Worm (Caenorhabditis elegans): ENCODE data around the gene scl-25.

DNA sequence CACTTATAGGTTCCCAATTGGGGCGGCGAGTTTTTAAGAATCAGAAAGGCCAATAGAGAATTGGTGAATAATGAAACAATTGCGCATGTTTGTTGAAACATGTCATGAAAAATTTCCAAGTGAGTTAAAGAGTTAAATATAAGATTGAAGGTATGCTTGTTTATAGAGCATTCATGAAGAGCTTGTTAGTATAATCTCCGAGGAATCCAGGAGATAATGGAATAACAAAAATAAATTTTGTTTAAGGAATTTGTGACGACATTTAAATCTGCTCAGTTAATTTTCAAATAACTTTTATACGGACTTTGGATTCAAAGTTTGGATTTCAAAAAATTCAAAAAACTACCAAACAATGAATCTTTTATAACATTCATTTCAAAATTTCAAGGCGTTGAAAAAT, 35.1 kb upstream of the scl-25 start, which contains the start of gene str-199:
- no peak for TF ChIP-seq ceh-79 (tag; optimal IDR thresholded peaks at IDR 0.05)
- no peak for TF ChIP-seq dpl-1 (GFP tag; optimal IDR thresholded peaks at IDR 0.05)
- no peak for TF ChIP-seq Y67H2A.10 (GFP tag; conservative IDR thresholded peaks at IDR 0.05)
- TF ChIP-seq sptf-2 (GFP tag; optimal IDR thresholded peaks at IDR 0.05): no peak
- no peak for TF ChIP-seq chd-7 (tag; optimal IDR thresholded peaks at IDR 0.05)
- no peak for TF ChIP-seq B0035.1 (tag; optimal IDR thresholded peaks at IDR 0.05)
- no peak for TF ChIP-seq D2030.7 (GFP tag; IDR thresholded peaks at IDR 0.05)
- no peak for TF ChIP-seq madf-6 (GFP tag; IDR thresholded peaks at IDR 0.05)
- no peak for TF ChIP-seq nfya-1 (tag; optimal IDR thresholded peaks at IDR 0.05; ENCODE audit: borderline replicate concordance, insufficient read depth)
- no peak for TF ChIP-seq B0261.1 (tag; optimal IDR thresholded peaks at IDR 0.05)
- TF ChIP-seq ZK185.1 (tag; optimal IDR thresholded peaks at IDR 0.05; ENCODE audit: poor library complexity, severe bottlenecking): no peak
- TF ChIP-seq F22D6.2 (tag; optimal IDR thresholded peaks at IDR 0.05): no peak
